Worm (Caenorhabditis elegans) whole organism, L4 larva: ENCODE data around the gene C01G10.15.
A peak's percentile ranks its signal among the peaks of the same experiment; 100 is the strongest.

Source experiments
- D1046.2 ChIP-seq: fragments of 200-800 bp; sonication (Bioruptor generic); IDR thresholded peaks from 2 replicates; pipeline ENCODE4 v1.3.6; 2022; ENCODE audit warnings: missing genetic modification characterization, missing compliant biosample characterization
- F26F4.8 ChIP-seq: fragments of 200-800 bp; sonication (Bioruptor generic); conservative IDR thresholded peaks from 2 replicates; pipeline ENCODE4 v1.3.6; 2022; ENCODE audit warnings: missing genetic modification characterization, missing compliant biosample characterization
- T20F7.1 ChIP-seq: fragments of 200-800 bp; sonication (Bioruptor generic); optimal IDR thresholded peaks from 2 replicates; lab custom pipeline; 2018; ENCODE audit warnings: mild to moderate bottlenecking, missing genetic modification characterization, missing compliant biosample characterization
- T26A8.4 ChIP-seq: fragments of 200-800 bp; sonication (Bioruptor generic); IDR thresholded peaks from 2 replicates; pipeline ENCODE4 v1.3.6; 2022; ENCODE audit warnings: missing genetic modification characterization, missing compliant biosample characterization
- Y48G9A.11 ChIP-seq: fragments of 200-800 bp; sonication (Bioruptor generic); IDR thresholded peaks from 2 replicates; pipeline ENCODE4 v1.3.6; 2022; ENCODE audit warnings: missing genetic modification reagents, missing genetic modification characterization, missing compliant biosample characterization
- Y5F2A.4 ChIP-seq: fragments of 200-800 bp; sonication (Bioruptor generic); optimal IDR thresholded peaks from 2 replicates; lab custom pipeline; 2018; ENCODE audit warnings: mild to moderate bottlenecking, missing genetic modification characterization, missing compliant biosample characterization
- Y75B8A.6 ChIP-seq: fragments of 200-800 bp; sonication (Bioruptor generic); IDR thresholded peaks from 2 replicates; pipeline ENCODE4 v1.3.6; 2022; ENCODE audit warnings: missing genetic modification reagents, missing genetic modification characterization, missing compliant biosample characterization
- aha-1 ChIP-seq: fragments of 150-350 bp; peaks from one replicate; lab custom pipeline; 2014; ENCODE audit warnings: missing biosample characterization, missing genetic modification characterization
- ama-1 ChIP-seq: fragments of 150-350 bp; optimal IDR thresholded peaks from 2 replicates; lab custom pipeline; 2014; ENCODE audit warnings: inconsistent platforms, mixed read lengths
- ceh-20 ChIP-seq: fragments of 200-800 bp; sonication (Bioruptor generic); IDR thresholded peaks from 2 replicates; pipeline ENCODE4 v1.3.6; 2022; ENCODE audit warnings: missing genetic modification reagents, missing genetic modification characterization, missing compliant biosample characterization
- ces-1 ChIP-seq: fragments of 150-350 bp; sonication (generic microtip); optimal IDR thresholded peaks from 4 replicates; lab custom pipeline; 2014; ENCODE audit warnings: missing biosample characterization, missing genetic modification reagents, missing genetic modification characterization
- cey-2 ChIP-seq: sonication (generic microtip); optimal IDR thresholded peaks from 3 replicates; lab custom pipeline; 2017; ENCODE audit warnings: missing genetic modification characterization, mild to moderate bottlenecking, missing compliant biosample characterization, antibody characterized with exemption, borderline replicate concordance; ENCODE audit not compliant: insufficient read depth
- daf-12 ChIP-seq: fragments of 150-350 bp; optimal IDR thresholded peaks from 2 replicates; lab custom pipeline; 2014; ENCODE audit warnings: missing biosample characterization, missing genetic modification reagents, missing genetic modification characterization
- daf-16 ChIP-seq, 3 experiments: sonication (generic microtip); optimal IDR thresholded peaks; 2 replicates each; lab custom pipeline; 2016 to 2017; ENCODE audit warnings: missing genetic modification characterization in 3 of 3, missing genetic modification reagents in 3 of 3, mild to moderate bottlenecking in 2 of 3, missing compliant biosample characterization in 2 of 3, missing biosample characterization in 1 of 3, moderate library complexity in 1 of 3
- daf-19 ChIP-seq: fragments of 200-800 bp; sonication (Bioruptor generic); conservative IDR thresholded peaks from 2 replicates; pipeline ENCODE4 v1.3.6; 2022; ENCODE audit warnings: missing genetic modification characterization, missing compliant biosample characterization
- daf-8 ChIP-seq: fragments of 200-800 bp; sonication (Bioruptor generic); IDR thresholded peaks from 2 replicates; pipeline ENCODE4 v1.3.6; 2022; ENCODE audit warnings: missing genetic modification characterization, missing compliant biosample characterization
- dmd-9 ChIP-seq: fragments of 200-800 bp; sonication (Bioruptor generic); IDR thresholded peaks from 2 replicates; pipeline ENCODE4 v1.3.6; 2022; ENCODE audit warnings: missing genetic modification reagents, missing genetic modification characterization, missing compliant biosample characterization
- dpl-1 ChIP-seq: fragments of 150-350 bp; optimal IDR thresholded peaks from 2 replicates; lab custom pipeline; 2014; ENCODE audit warnings: missing biosample characterization, missing genetic modification reagents, missing genetic modification characterization
- dve-1 ChIP-seq: sonication (generic microtip); optimal IDR thresholded peaks from 2 replicates; lab custom pipeline; 2017; ENCODE audit warnings: antibody characterized with exemption, mild to moderate bottlenecking, missing genetic modification characterization, missing compliant biosample characterization; ENCODE audit not compliant: insufficient read depth
- egl-43 ChIP-seq: fragments of 200-800 bp; sonication (Bioruptor generic); IDR thresholded peaks from 2 replicates; pipeline ENCODE4 v1.3.6; 2022; ENCODE audit warnings: missing genetic modification reagents, missing genetic modification characterization, missing compliant biosample characterization
- fkh-10 ChIP-seq: fragments of 150-350 bp; optimal IDR thresholded peaks from 2 replicates; lab custom pipeline; 2014; ENCODE audit warnings: missing biosample characterization, missing genetic modification reagents, missing genetic modification characterization
- hlh-30 ChIP-seq: sonication (generic microtip); optimal IDR thresholded peaks from 2 replicates; lab custom pipeline; 2017; ENCODE audit warnings: antibody characterized with exemption, mild to moderate bottlenecking, missing genetic modification characterization, missing compliant biosample characterization; ENCODE audit not compliant: insufficient read depth
- lin-15B ChIP-seq: fragments of 150-350 bp; sonication (generic microtip); optimal IDR thresholded peaks from 3 replicates; lab custom pipeline; 2014; ENCODE audit warnings: missing biosample characterization, missing genetic modification characterization
- lin-29 ChIP-seq: fragments of 200-800 bp; sonication (Bioruptor generic); IDR thresholded peaks from 2 replicates; pipeline ENCODE4 v1.3.6; 2022; ENCODE audit warnings: missing genetic modification reagents, missing genetic modification characterization, missing compliant biosample characterization
- lin-39 ChIP-seq: fragments of 150-350 bp; optimal IDR thresholded peaks from 2 replicates; lab custom pipeline; 2014; ENCODE audit warnings: missing biosample characterization, missing genetic modification reagents, missing genetic modification characterization
- lsy-2 ChIP-seq, 2 experiments: fragments of 150-350 bp in 1 of 2; sonication (generic microtip) in 1 of 2; optimal IDR thresholded peaks; 2 replicates each; lab custom pipeline; 2014 to 2017; ENCODE audit warnings: missing biosample characterization in 2 of 2, missing genetic modification characterization in 2 of 2
- mdl-1 ChIP-seq, 2 experiments: fragments of 150-350 bp in 1 of 2; sonication (generic microtip) in 1 of 2; optimal IDR thresholded peaks; 2 replicates each; lab custom pipeline; 2014 to 2017; ENCODE audit warnings: missing biosample characterization in 2 of 2, missing genetic modification characterization in 2 of 2
- mdt-29 ChIP-seq: fragments of 200-800 bp; sonication (Bioruptor generic); IDR thresholded peaks from 2 replicates; pipeline ENCODE4 v1.3.6; 2022; ENCODE audit warnings: missing genetic modification reagents, missing genetic modification characterization, missing compliant biosample characterization
- mep-1 ChIP-seq: fragments of 150-350 bp; sonication (generic microtip); optimal IDR thresholded peaks from 3 replicates; lab custom pipeline; 2014; ENCODE audit warnings: missing biosample characterization, missing genetic modification characterization
- mxl-3 ChIP-seq: fragments of 200-800 bp; sonication (Bioruptor generic); optimal IDR thresholded peaks from 2 replicates; lab custom pipeline; 2018; ENCODE audit warnings: mild to moderate bottlenecking, missing genetic modification characterization, missing compliant biosample characterization
- nhr-11 ChIP-seq: fragments of 150-350 bp; optimal IDR thresholded peaks from 2 replicates; lab custom pipeline; 2014; ENCODE audit warnings: missing biosample characterization, missing genetic modification characterization
- nhr-111 ChIP-seq: fragments of 200-800 bp; sonication (Bioruptor generic); optimal IDR thresholded peaks from 2 replicates; lab custom pipeline; 2018; ENCODE audit warnings: mild to moderate bottlenecking, missing genetic modification characterization, missing compliant biosample characterization
- nhr-28 ChIP-seq: fragments of 150-350 bp; optimal IDR thresholded peaks from 2 replicates; lab custom pipeline; 2014; ENCODE audit warnings: missing biosample characterization, missing genetic modification characterization
- nhr-41 ChIP-seq: fragments of 200-800 bp; sonication (Bioruptor generic); IDR thresholded peaks from 2 replicates; pipeline ENCODE4 v1.3.6; 2022; ENCODE audit warnings: missing genetic modification reagents, missing genetic modification characterization, missing compliant biosample characterization
- nhr-6 ChIP-seq: fragments of 150-350 bp; optimal IDR thresholded peaks from 2 replicates; lab custom pipeline; 2014; ENCODE audit warnings: missing biosample characterization, missing genetic modification characterization
- nhr-76 ChIP-seq: fragments of 150-350 bp; optimal IDR thresholded peaks from 2 replicates; lab custom pipeline; 2014; ENCODE audit warnings: missing biosample characterization, missing genetic modification characterization
- nhr-77 ChIP-seq: fragments of 150-350 bp; optimal IDR thresholded peaks from 2 replicates; lab custom pipeline; 2014; ENCODE audit warnings: missing biosample characterization, missing genetic modification characterization
- pha-4 ChIP-seq, 2 experiments: fragments of 150-350 bp in 1 of 2; fragments of 200-800 bp in 1 of 2; sonication (Bioruptor generic) in 1 of 2; IDR thresholded peaks in 1 of 2; optimal IDR thresholded peaks in 1 of 2; 2 replicates each; pipeline versions ENCODE4 v1.3.6 to Lab custom; 2014 to 2022; ENCODE audit warnings: missing genetic modification characterization in 2 of 2, missing genetic modification reagents in 2 of 2, missing biosample characterization in 1 of 2, missing compliant biosample characterization in 1 of 2
- pqm-1 ChIP-seq: sonication (generic microtip); optimal IDR thresholded peaks from 2 replicates; lab custom pipeline; 2017; ENCODE audit warnings: missing biosample characterization, missing genetic modification characterization
- rbr-2 ChIP-seq: sonication (generic microtip); optimal IDR thresholded peaks from 2 replicates; lab custom pipeline; 2016; ENCODE audit warnings: missing genotype, missing genetic modification characterization, missing compliant biosample characterization
- skn-1 ChIP-seq: fragments of 150-350 bp; optimal IDR thresholded peaks from 2 replicates; lab custom pipeline; 2014; ENCODE audit warnings: missing biosample characterization, missing genetic modification characterization
- spr-1 ChIP-seq: sonication (generic microtip); optimal IDR thresholded peaks from 2 replicates; lab custom pipeline; 2016; ENCODE audit warnings: mild to moderate bottlenecking, missing genetic modification characterization, missing compliant biosample characterization
- unc-130 ChIP-seq: sonication (generic microtip); optimal IDR thresholded peaks from 2 replicates; lab custom pipeline; 2016; ENCODE audit warnings: missing genetic modification reagents, missing genetic modification characterization, missing compliant biosample characterization
- unc-62 ChIP-seq, 3 experiments: fragments of 150-350 bp in 1 of 3; sonication (generic microtip); optimal IDR thresholded peaks in 2 of 3; peaks in 1 of 3; 1 replicate in 1 of 3; 2 replicates in 2 of 3; lab custom pipeline; 2014 to 2017; ENCODE audit warnings: missing biosample characterization in 3 of 3, missing genetic modification characterization in 3 of 3, missing genetic modification reagents in 3 of 3, missing genotype in 1 of 3
- zfp-2 ChIP-seq: sonication (generic microtip); optimal IDR thresholded peaks from 2 replicates; lab custom pipeline; 2016; ENCODE audit warnings: mild to moderate bottlenecking, missing genetic modification characterization, missing compliant biosample characterization
- zip-11 ChIP-seq: fragments of 200-800 bp; sonication (Bioruptor generic); IDR thresholded peaks from 2 replicates; pipeline ENCODE4 v1.3.6; 2022; ENCODE audit warnings: missing genetic modification characterization, missing compliant biosample characterization
- zip-2 ChIP-seq: fragments of 150-350 bp; optimal IDR thresholded peaks from 2 replicates; lab custom pipeline; 2014; ENCODE audit warnings: missing biosample characterization, missing genetic modification characterization
- ztf-7 ChIP-seq: fragments of 150-350 bp; optimal IDR thresholded peaks from 2 replicates; lab custom pipeline; 2014; ENCODE audit warnings: missing biosample characterization, missing genetic modification characterization

C01G10.15 gene

DNA sequence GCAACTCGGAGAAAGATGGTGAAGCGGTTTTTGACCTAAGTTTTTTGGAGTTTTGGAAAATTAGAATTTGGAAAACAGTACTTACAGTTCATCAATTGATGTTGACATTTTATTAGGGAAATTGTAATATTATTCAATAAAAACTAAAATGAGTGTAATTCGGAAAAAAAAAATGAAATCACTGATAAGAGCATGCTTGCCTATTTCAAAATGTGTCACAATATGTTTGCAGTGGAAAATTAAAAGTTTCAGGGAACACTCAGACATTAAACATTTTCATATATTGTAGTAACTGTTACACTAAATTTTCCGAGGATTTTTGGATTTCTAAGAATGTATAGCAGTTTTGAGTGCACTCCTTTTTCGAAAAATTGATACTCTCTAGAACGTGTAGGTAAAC, 34.7 kb downstream of the C01G10.15 start, which contains the start of the genes fbxa-82 and C25D7.5:
Gene fbxa-82, minus strand, starts transcription at position 163 of the 400 bp plus-strand sequence.
Gene C25D7.5, plus strand, starts transcription at position 283 of the 400 bp plus-strand sequence.
- TF ChIP-seq lin-29 (GFP tag; lab: Robert Waterston, UW), result no peak
- peak; percentile 62 for TF ChIP-seq ztf-7 (tag; lab: Kevin White, UChicago)
- TF ChIP-seq dpl-1 (GFP tag; lab: Kevin White, UChicago), result no peak
- TF ChIP-seq daf-16 (GFP tag; optimal IDR thresholded peaks at IDR 0.05; lab: Kevin White, UChicago), result no peak
- TF ChIP-seq daf-16 (tag; optimal IDR thresholded peaks at IDR 0.05; lab: Kevin White, UChicago), result peak; percentile 59
- TF ChIP-seq egl-43 (GFP tag; lab: Robert Waterston, UW), result no peak
- no peak for TF ChIP-seq lin-39 (tag; lab: Kevin White, UChicago)
- no peak for TF ChIP-seq nhr-41 (GFP tag; lab: Robert Waterston, UW)
- TF ChIP-seq zip-2 (tag; lab: Kevin White, UChicago), result peak; percentile 82
- peak; percentile 57 for TF ChIP-seq nhr-77
- TF ChIP-seq fkh-10 (GFP tag; lab: Kevin White, UChicago), result no peak
- no peak for TF ChIP-seq cey-2 (tag; lab: Kevin White, UChicago)
- no peak for TF ChIP-seq nhr-111 (GFP tag; lab: Kevin White, UChicago)
- no peak for TF ChIP-seq zfp-2 (tag; lab: Kevin White, UChicago)
- peak; percentile 43 for TF ChIP-seq nhr-28
- TF ChIP-seq Y5F2A.4 (GFP tag; lab: Kevin White, UChicago), result no peak
- TF ChIP-seq hlh-30, result no peak
- TF ChIP-seq Y75B8A.6 (GFP tag; lab: Robert Waterston, UW), result no peak
- TF ChIP-seq nhr-11, result no peak
- no peak for TF ChIP-seq daf-12 (tag; lab: Kevin White, UChicago)
- TF ChIP-seq daf-8 (GFP tag; lab: Robert Waterston, UW), result no peak
- no peak for TF ChIP-seq F26F4.8 (GFP tag; lab: Robert Waterston, UW)
- TF ChIP-seq lin-15B (tag; lab: Kevin White, UChicago), result no peak
- no peak for TF ChIP-seq skn-1 (tag; lab: Kevin White, UChicago)
- TF ChIP-seq unc-62 (GFP tag; optimal IDR thresholded peaks at IDR 0.05 in 1 of 2; lab: Kevin White, UChicago), result no peak
- TF ChIP-seq unc-62 (tag; optimal IDR thresholded peaks at IDR 0.05; lab: Kevin White, UChicago), result no peak
- TF ChIP-seq pha-4 (GFP tag; IDR thresholded peaks at IDR 0.05; lab: Robert Waterston, UW), result no peak
- no peak for TF ChIP-seq pha-4 (tag; optimal IDR thresholded peaks at IDR 0.05; lab: Kevin White, UChicago)
- TF ChIP-seq ceh-20 (GFP tag; lab: Robert Waterston, UW), result no peak
- no peak for TF ChIP-seq mep-1 (tag; lab: Kevin White, UChicago)
- TF ChIP-seq pqm-1, result peak; percentile 24

DNA sequence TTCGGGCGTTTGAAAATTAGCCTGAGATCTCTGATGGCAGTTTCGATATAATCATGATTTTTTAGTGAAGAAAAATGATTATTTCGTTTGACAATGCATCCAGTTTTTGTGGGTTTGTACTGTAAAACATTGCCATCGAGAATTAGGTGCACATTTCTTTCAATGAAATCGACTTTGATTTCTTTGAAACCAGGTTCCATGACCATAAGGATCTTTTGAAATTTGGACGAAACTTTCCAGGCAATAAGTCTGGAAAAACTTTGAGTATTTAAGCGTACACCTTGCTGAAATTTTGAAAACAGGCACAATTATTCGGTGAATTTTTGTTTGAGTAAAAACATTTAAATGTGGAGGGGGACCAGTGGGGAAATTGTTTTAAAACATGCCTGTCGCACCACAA, 35.4 kb downstream of the C01G10.15 start:
- TF ChIP-seq aha-1 (tag; lab: Kevin White, UChicago), result peak; percentile 91
- TF ChIP-seq mdt-29 (GFP tag; lab: Robert Waterston, UW), result no peak
- no peak for TF ChIP-seq daf-19 (GFP tag; lab: Robert Waterston, UW)
- no peak for TF ChIP-seq rbr-2
- TF ChIP-seq T20F7.1 (GFP tag; lab: Kevin White, UChicago), result no peak
- TF ChIP-seq ama-1, result no peak
- TF ChIP-seq nhr-6, result no peak

DNA sequence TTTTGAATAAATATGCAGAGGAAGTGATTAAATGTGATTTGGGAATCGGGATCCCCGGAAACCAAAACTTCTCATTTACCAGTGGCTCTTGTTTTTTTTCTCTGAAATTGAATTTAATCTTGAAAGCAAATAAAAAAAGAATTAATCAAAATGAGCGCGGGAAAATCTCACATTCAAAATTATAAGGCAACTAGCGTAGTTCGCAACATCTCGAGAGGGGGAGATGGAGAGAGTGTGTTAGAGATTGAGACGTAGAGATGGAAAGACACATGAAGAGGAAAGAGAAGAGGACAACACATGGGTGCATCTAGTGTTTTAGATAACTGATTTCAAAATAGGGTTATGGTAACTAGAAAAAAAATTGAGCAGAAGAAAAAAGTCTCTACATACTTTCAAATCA, 39.0 kb downstream of the C01G10.15 start, which contains the start of gene sdc-3:
Gene sdc-3, minus strand, starts transcription at position 101 of the 400 bp plus-strand sequence.
- no peak for TF ChIP-seq D1046.2
- TF ChIP-seq ces-1, result no peak
- no peak for TF ChIP-seq dpl-1 (GFP tag; lab: Kevin White, UChicago)
- no peak for TF ChIP-seq Y5F2A.4 (GFP tag; lab: Kevin White, UChicago)
- no peak for TF ChIP-seq dve-1 (tag; lab: Kevin White, UChicago)
- TF ChIP-seq nhr-76 (tag; lab: Kevin White, UChicago), result no peak
- no peak for TF ChIP-seq spr-1 (tag; lab: Kevin White, UChicago)
- TF ChIP-seq unc-130, result no peak
- no peak for TF ChIP-seq F26F4.8 (GFP tag; lab: Robert Waterston, UW)
- TF ChIP-seq T26A8.4 (GFP tag; lab: Robert Waterston, UW), result no peak
- no peak for TF ChIP-seq mdl-1 (tag; optimal IDR thresholded peaks at IDR 0.05; lab: Kevin White, UChicago)
- no peak for TF ChIP-seq Y48G9A.11
- no peak for TF ChIP-seq daf-16 (GFP tag; optimal IDR thresholded peaks at IDR 0.05; lab: Kevin White, UChicago)
- peak; percentile 14 for TF ChIP-seq daf-16 (tag; optimal IDR thresholded peaks at IDR 0.05; lab: Kevin White, UChicago)
- TF ChIP-seq zip-11 (GFP tag; lab: Robert Waterston, UW), result no peak
- TF ChIP-seq lsy-2 (tag; optimal IDR thresholded peaks at IDR 0.05; lab: Kevin White, UChicago), result no peak
- TF ChIP-seq daf-8 (GFP tag; lab: Robert Waterston, UW), result no peak
- TF ChIP-seq lin-29 (GFP tag; lab: Robert Waterston, UW), result no peak
- no peak for TF ChIP-seq dmd-9 (GFP tag; lab: Robert Waterston, UW)
- peak; percentile 19 for TF ChIP-seq mxl-3 (GFP tag; lab: Kevin White, UChicago)
- peak; percentile 32 for TF ChIP-seq nhr-28
